ENCODE assay signal across 3 worm cellular contexts in the genomic region with DNA sequence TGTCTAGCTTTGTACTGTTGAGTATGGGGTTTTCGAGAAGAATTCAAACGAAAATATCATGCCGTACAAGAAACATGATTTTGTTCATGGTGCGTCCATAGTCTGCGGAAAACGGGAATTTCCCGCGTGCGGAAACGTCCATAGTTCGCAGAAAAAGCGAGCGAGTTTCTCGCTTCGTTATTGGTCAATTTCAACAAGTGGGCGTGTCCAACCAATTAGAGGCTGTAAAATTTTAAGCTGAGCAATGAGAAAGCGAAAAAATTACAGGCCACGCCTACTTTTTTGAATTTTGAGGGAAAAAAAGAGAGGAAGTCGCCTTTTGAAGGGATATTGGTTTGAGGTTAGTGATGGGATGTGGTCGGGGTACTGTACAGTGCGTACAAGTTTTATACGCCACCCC.
A peak's percentile ranks its signal among the peaks of the same experiment; 100 is the strongest.
TF ChIP-seq lines count a peak whose summit lies in the region.

No protein-coding gene starts in this region.

TF ChIP-seq in whole organism, L3 larva, 47 proteins besides CTCF, POLR2A, EP300 and RAD21:
- peak; percentile 54 for TF ChIP-seq nfya-1 (tag; optimal IDR thresholded peaks at IDR 0.05; lab: Kevin White, UChicago; ENCODE audit: insufficient read depth)
TF ChIP-seq in whole organism, L3 larva: peak in this region for 1; not testable (repeated sequence) for 46.

TF ChIP-seq in whole organism, late embryonic, 69 proteins besides CTCF, POLR2A, EP300 and RAD21:
- peak; percentile 30 for TF ChIP-seq nfya-1 (tag; optimal IDR thresholded peaks at IDR 0.05; lab: Kevin White, UChicago)

TF ChIP-seq in whole organism, young adult, 124 proteins besides CTCF, POLR2A, EP300 and RAD21:
- peak; percentile 80 for TF ChIP-seq nfyb-1 (GFP tag; IDR thresholded peaks at IDR 0.05; lab: Robert Waterston, UW)
TF ChIP-seq in whole organism, young adult: peak in this region for 1; not testable (repeated sequence) for 123.
